Worm (Caenorhabditis elegans): ENCODE results near the gene unc-36.

- no peak for TF ChIP-seq pha-4 (tag; optimal IDR thresholded peaks at IDR 0.05)
- TF ChIP-seq pag-3 (tag; optimal IDR thresholded peaks at IDR 0.05; ENCODE audit: borderline replicate concordance), result no peak
- TF ChIP-seq ceh-14 (tag; optimal IDR thresholded peaks at IDR 0.05), result no peak
- no peak for TF ChIP-seq F13H6.1 (tag; optimal IDR thresholded peaks at IDR 0.05)
- no peak for TF ChIP-seq ceh-22 (tag; optimal IDR thresholded peaks at IDR 0.05)
- TF ChIP-seq unc-86 (tag; optimal IDR thresholded peaks at IDR 0.05), result no peak
- no peak for TF ChIP-seq ama-1 (optimal IDR thresholded peaks at IDR 0.05)
- no peak for TF ChIP-seq nhr-11 (tag; optimal IDR thresholded peaks at IDR 0.05)
- no peak for TF ChIP-seq ets-4 (tag; optimal IDR thresholded peaks at IDR 0.05)
- TF ChIP-seq nhr-232 (tag; optimal IDR thresholded peaks at IDR 0.05), result no peak
- TF ChIP-seq nfya-1 (tag; optimal IDR thresholded peaks at IDR 0.05), result no peak
- no peak for TF ChIP-seq C38D4.7 (GFP tag; optimal IDR thresholded peaks at IDR 0.05)
These were observed 28.3 kb downstream of the unc-36 start for ce11 chrIII:8172609-8173133.

Measured in whole organism, late embryonic.